Worm (Caenorhabditis elegans) whole organism, L4/young adult: ENCODE results near the gene popl-5.

Experiments used
- dao-5 ChIP-seq: sonication (generic microtip); optimal IDR thresholded peaks from 2 replicates; lab custom pipeline; 2016; ENCODE audit warnings: missing genotype, missing genetic modification characterization, moderate library complexity, missing compliant biosample characterization
- him-1 ChIP-seq: sonication (generic microtip); optimal IDR thresholded peaks from 2 replicates; lab custom pipeline; 2016; ENCODE audit warnings: missing genotype, missing genetic modification reagents, missing genetic modification characterization, missing compliant biosample characterization

- no peak for TF ChIP-seq him-1 (tag; lab: Kevin White, UChicago)
- no peak for TF ChIP-seq dao-5 (tag; lab: Kevin White, UChicago)
Measured at ce11 chrIII:11492489-11492888, 5.3 kb upstream of the popl-5 start.
